Worm (Caenorhabditis elegans): Measurements from ENCODE around the gene mdt-11.
"Not testable (repeated sequence)": the region's sequence is repeated elsewhere in the genome, so short reads cannot be mapped to it uniquely, and the experiment has no call there.

Gene mdt-11

DNA sequence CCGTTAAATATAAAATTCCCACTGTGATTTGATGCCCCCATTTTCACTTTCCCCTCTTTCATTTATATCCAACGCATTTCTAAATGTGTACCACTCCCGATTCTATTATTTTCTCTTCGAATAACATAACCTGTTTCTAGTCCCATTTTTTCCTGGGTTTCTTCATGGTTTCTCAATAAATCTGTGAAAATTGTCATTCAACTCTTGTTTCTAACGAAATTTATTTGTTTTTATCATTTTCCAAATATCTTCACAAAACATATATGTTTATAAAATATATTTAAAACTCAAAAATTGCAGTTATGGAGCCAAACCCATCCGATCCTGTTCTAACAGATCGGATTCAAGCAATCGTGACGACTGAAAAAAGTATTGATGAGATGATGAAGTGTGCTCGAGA is at the start of gene mdt-11:
Gene mdt-11 (plus strand): TSS at position 301 of the 400 bp plus-strand sequence.
- no peak for TF ChIP-seq unc-62 (GFP tag; optimal IDR thresholded peaks at IDR 0.05)

DNA sequence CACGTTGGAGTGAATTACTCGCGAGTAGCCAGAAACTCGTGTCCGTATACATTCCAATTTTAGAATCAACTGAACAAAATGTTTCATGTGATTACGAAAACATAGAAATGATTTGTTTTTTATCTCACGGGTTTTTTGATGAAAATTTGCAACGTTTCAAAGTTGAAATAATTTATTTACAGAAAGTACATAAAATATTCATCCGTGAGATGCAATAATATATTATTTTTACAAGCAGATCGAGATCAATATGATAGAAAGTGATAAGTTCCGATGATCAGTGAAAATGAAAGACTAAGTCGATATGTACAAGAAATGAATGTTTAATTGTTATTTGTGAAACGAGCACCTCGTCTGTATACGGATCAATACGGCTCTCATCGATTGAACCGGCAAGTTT is 40.7 kb upstream of the mdt-11 start, which contains the start of gene C27F2.6:
Gene C27F2.6 (minus strand): TSS at position 101 of the 400 bp plus-strand sequence.
- not testable (repeated sequence) for TF ChIP-seq unc-62 (GFP tag; optimal IDR thresholded peaks at IDR 0.05)

DNA sequence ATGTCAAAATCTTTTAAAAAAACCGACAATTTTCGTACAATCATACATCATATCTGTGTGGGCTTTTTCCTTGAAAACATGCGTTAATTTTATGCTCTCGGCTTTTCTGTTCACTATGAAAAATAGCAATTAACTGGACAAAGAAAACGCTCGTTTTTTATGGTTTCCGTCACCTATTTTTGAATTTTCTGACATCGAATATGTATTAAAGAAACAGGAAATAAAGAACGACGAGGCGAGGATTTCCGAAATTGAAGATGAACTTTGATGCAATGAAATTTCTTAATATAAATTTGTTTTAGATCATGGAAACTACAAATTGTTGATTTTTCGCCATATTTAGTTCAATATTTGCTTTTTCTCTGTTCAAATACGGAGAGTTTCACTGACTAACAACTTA is 37.1 kb upstream of the mdt-11 start:
- TF ChIP-seq unc-62 (GFP tag; optimal IDR thresholded peaks at IDR 0.05), result no peak

DNA sequence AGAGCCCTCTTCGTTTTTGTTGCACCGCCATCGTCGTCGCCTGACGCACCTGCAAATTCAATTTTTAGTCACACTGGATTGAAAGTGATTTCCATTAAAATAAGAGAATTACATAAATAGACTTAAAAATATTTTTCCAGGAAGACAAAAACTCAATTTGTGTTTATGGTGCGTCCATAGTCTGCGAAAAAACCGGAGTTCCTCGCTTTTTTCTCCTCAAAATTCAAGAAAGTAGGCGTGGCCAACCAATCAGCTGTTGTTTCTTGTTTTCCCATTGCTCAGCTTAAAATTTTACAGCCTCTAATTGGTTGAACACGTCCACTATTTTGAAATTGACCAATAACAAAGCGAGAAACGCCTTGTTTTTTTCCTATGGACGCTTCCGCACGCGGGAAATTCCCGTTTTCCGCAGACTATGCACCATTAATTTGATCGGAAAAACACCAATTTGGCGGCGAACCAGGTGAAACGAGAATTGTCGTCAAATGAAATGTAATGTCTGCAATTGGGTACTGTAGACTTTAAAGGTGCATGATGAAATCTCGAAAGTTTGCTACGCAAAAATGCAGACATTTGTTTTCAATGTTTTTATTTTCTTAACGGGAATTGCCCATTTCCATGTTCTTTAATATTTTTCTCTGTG is 36.5 kb upstream of the mdt-11 start, which contains the start of gene C27F2.7:
Gene C27F2.7 (minus strand): TSS at position 51 of the 643 bp plus-strand sequence.
- no peak for TF ChIP-seq unc-62 (GFP tag; optimal IDR thresholded peaks at IDR 0.05)

DNA sequence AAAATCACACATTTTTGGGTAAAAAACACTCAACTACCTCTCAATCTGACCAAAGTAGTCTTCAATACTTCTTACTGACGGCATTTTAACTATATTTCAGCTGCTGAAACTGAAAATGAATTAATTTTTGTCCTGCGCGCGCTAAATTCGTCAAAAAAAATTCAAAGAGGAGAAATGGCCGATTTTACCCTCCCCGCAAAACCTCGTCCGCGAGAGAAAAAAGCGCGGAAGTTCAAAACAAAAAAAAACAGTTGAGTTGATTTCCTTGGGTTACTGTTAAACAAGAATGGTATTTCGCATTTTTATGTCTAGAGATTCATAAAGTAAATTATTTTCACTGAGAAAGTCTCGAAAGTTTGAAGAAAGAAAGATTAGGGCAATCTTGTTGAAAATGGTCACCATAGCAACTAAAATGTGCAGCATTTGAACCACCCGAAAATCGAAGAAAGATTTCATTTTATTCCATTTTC is 34.2 kb upstream of the mdt-11 start, which contains the start of the genes C27F2.10 and wdr-60:
Gene C27F2.10 (minus strand): TSS at position 109 of the 470 bp plus-strand sequence.
Gene wdr-60 (plus strand): TSS at position 420 of the 470 bp plus-strand sequence.
- no peak for TF ChIP-seq unc-62 (GFP tag; optimal IDR thresholded peaks at IDR 0.05)

DNA sequence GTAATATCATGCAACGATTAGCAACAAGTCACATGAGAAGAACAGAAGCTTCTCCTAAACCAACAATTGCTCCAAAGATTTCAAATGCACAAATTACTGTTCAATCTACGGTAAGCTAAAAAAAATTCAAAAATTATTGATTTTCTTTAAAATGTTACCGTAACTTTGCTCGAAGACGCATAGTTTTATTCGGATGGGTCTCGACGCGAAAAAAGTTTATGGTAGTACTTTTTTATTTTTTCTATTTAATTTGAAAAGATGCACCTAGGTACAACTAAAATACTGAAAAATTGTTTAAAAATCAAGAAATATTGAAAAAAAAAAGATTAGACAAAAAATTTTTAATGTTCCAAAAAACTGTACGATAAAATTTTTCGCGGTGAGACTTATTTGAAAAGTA is 33.4 kb upstream of the mdt-11 start:
- TF ChIP-seq unc-62 (GFP tag; optimal IDR thresholded peaks at IDR 0.05), result no peak

DNA sequence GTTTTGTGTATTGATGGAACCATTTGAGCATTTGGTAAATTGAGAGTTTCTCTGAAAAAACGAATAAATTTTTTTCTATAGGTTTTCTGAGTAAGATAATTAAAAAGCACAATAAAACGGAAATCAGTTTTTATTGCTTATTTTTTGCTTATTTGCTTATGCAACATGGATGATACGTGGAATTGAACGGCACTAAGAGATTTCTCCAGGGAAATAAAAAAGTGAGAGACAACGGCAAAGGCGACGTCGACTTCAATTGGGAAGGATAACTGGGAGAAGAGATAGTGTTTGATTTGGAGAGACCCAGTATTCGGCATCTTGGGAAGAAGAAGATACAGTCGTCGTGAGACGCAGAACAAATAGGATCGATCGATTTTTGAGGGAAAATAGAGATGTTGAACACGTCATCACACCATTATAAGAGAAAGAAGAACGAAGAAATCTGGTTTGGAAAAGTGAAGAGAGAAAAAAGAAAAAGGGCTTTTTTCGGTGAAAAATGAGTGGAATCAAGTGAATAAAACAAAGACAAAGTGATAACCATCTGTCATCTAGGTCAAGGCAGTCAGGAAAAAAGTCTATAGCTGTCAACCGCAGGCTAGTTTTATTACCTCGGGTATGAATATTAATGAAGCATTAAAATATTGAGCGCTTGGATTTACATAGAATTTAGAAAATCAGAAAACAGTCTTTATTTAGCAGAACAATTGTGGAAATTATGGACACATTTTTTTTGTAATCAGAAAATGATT is 22.7 kb upstream of the mdt-11 start, which contains the start of gene tmem-131:
Gene tmem-131 (minus strand): TSS at position 51 of the 749 bp plus-strand sequence.
- TF ChIP-seq unc-62 (GFP tag; optimal IDR thresholded peaks at IDR 0.05), result no peak

DNA sequence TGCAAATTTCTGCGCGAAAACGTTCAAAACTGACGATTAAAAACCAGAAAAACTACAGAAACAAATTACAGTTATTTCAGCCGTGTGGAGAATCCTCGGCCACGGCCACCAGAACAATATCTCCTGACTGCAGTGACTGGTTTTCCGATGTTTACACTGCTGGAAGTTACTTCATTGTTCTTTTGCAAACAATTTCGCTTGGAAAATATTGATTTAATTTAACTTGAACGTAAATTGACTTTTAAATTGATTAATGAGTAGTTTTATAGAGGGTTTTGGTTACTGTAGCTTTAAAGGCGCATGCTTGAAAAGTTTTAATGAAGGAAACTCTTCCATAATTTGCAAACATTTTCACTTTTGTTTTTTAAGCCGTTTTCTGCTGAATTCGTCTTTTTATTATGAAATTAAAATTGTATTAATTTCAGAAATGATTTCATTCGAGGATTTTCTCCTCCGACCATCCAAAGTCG is 22.0 kb upstream of the mdt-11 start, which contains the start of gene smcr-8:
Gene smcr-8 (plus strand): TSS at position 420 of the 470 bp plus-strand sequence.
- no peak for TF ChIP-seq unc-62 (GFP tag; optimal IDR thresholded peaks at IDR 0.05)

DNA sequence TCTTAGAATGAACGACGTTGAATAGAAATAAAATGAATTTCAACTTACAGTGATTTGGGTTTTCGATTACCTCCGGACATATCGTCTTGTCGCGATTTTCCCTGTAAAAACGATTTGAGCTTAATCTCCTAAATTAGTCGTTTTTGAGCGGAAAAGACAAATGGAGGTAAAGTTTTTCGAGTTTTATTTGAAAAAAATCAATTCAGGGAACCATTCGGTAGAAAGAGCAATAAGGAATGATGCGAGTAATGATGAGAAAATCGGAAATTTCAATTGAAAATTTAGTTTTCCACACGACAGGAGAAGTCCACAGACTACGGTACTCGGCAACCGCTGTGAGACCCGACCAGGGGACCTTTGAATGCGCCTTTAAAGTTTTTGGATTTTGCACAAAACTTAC is 18.8 kb upstream of the mdt-11 start, which contains the start of gene R144.10:
Gene R144.10 (minus strand): TSS at position 101 of the 400 bp plus-strand sequence.
- TF ChIP-seq unc-62 (GFP tag; optimal IDR thresholded peaks at IDR 0.05), result no peak

DNA sequence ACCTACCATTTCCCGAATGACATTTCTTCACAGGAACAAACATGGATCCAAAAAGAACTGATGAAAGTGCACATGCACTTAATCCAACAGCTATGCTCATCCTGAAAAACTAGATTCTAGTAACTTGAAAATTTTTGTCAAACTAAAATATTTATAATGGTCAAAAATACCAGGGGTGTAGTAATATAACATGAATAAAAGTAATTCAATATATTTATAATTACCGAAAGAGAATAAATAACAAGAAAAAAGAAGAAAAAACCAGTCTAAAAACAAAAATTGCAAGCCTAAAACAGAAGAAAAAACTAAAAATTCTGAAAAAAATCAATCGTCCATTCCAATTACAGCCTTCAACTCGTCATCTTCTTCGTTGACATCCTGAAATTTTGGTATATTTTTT is 16.4 kb upstream of the mdt-11 start, which contains the start of gene R144.6:
Gene R144.6 (minus strand): TSS at position 101 of the 400 bp plus-strand sequence.
- no peak for TF ChIP-seq unc-62 (GFP tag; optimal IDR thresholded peaks at IDR 0.05)

DNA sequence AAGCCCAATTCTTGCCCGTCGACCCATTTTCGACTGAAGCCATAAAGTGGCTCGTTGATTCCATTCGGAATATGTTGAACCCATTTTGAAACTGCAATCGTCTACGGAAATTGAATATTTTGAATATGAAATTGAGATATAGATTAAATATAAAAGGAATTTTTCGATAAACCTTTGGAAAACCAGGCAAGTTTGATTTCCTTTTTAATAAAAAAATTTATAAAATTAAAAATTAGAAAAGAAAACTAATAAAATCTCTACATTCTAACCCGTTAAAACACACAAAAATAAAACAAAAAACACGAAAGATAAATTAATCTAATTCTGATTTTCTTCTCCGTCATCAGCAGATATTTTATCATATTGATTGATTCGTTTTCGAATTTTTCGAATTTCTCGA is 14.1 kb upstream of the mdt-11 start, which contains the start of gene R144.12:
Gene R144.12 (minus strand): TSS at position 101 of the 400 bp plus-strand sequence.
- TF ChIP-seq unc-62 (GFP tag; optimal IDR thresholded peaks at IDR 0.05), result no peak

DNA sequence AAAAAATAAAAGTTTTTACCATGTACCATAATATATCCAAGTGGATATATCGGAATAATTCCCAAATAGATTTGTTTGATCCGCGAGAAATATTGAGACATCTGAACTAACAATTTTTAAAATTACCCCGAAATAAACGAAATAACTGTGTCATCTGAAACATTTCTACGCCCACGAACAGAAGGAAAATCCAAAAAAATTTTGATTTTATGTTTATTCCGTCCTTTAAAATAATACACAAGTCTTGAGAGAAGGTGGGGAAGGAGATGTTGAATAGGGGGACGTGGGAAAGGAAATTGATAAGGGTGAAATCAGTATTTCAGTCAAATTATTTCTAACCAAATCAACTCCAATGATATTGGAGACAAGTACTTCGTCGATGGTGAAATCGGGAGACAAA is 12.3 kb upstream of the mdt-11 start, which contains the start of gene R144.11:
Gene R144.11 (minus strand): TSS at position 101 of the 400 bp plus-strand sequence.
- TF ChIP-seq unc-62 (GFP tag; optimal IDR thresholded peaks at IDR 0.05), result no peak

DNA sequence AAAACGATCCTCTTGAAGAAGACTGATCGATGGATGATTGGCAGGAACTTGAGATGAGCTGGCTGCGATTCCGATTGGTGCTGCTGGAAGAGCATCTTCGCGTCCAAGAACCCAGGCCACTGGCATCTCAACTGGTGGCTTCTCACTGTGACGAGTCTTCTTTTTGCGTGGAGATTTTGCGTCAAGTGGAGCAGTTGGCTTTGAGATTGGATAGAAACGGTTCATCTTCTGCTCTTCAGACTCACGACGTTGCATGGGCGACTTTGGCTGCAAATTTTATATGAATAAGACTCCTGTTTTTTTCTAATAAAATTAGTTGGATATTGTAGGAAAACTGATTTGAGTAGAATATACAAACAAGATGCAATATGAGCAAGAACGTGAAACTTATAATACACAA is 10.3 kb upstream of the mdt-11 start:
- no peak for TF ChIP-seq unc-62 (GFP tag; optimal IDR thresholded peaks at IDR 0.05)

DNA sequence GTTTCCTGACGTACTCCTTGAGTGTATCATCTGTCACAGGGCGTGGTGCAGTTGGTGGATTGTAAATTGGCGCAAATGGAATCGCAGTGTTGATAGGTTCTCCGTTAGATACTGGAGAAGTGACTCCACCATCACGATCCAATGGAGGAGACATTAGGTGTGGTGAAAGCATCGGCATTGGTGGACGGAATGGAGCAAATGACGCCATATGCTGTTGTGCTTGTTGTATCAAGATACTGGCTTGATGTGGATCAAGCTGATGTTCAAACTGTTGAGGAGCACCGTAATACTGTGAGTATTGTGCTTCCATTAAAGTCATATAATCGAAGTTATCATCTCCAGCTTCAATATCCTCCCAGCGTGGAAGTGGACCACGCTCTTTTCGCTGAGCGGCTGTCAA is 8.6 kb upstream of the mdt-11 start:
- TF ChIP-seq unc-62 (GFP tag; optimal IDR thresholded peaks at IDR 0.05), result no peak

DNA sequence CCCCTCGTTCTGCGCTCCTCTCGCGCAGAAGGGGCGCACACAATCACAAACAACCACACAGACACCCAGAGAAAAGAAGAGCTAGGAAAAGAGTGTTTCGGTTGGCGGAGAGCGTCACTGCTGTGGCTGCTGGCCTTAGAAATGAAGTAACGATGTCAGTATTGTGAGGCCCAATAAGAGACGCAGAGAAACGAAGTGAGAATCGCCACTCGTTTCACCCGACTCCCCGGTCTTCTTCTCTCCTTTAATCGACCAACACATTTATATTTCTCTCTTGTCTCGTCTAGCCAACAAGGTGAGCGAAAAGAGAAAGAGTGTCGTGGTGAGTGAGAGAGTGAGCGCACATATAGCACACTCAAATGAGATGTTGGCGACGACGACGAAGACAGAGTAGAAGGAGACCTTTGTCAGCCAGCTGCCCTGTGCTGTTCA is 7.1 kb upstream of the mdt-11 start:
- no peak for TF ChIP-seq unc-62 (GFP tag; optimal IDR thresholded peaks at IDR 0.05)

DNA sequence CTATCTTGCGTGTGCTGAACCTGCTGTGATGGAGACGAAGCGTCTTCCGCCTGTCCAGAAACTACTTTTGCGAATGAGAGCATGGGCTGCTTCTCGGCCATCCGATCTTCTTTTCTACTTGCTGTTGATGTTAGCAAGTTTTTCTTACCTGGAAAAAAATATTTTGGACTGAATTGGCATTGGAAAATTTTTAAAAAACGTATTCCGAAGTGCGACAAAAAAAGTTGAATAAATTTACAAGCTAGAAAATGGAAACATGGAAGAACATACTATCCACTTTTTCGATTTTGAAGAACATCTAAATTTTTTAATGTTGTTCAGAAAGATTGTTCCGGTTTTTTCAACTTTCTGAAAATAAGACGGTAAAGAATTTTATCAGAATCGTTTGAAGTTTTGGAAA is 3.5 kb upstream of the mdt-11 start, which contains the start of gene larp-1:
Gene larp-1 (minus strand): TSS at position 101 of the 400 bp plus-strand sequence.
- TF ChIP-seq unc-62 (GFP tag; optimal IDR thresholded peaks at IDR 0.05), result no peak

Data from whole organism, dauer.